Worm (Caenorhabditis elegans) whole organism, L1 larva: ENCODE data around the gene srg-65.

Source experiments
- ces-1 ChIP-seq: fragments of 150-350 bp; optimal IDR thresholded peaks from 2 replicates; lab custom pipeline; 2014; ENCODE audit warnings: missing biosample characterization, missing genetic modification reagents, missing genetic modification characterization
- hlh-4 ChIP-seq: sonication (generic microtip); optimal IDR thresholded peaks from 2 replicates; lab custom pipeline; 2016; ENCODE audit warnings: mild to moderate bottlenecking, missing genetic modification characterization, missing compliant biosample characterization
- sptf-1 ChIP-seq: fragments of 150-350 bp; optimal IDR thresholded peaks from 2 replicates; lab custom pipeline; 2014; ENCODE audit warnings: missing biosample characterization, missing genetic modification characterization
- unc-62 ChIP-seq: fragments of 150-350 bp; optimal IDR thresholded peaks from 2 replicates; lab custom pipeline; 2014; ENCODE audit warnings: missing biosample characterization, missing genetic modification reagents, missing genetic modification characterization
- xbp-1 ChIP-seq: sonication (generic microtip); optimal IDR thresholded peaks from 2 replicates; lab custom pipeline; 2016; ENCODE audit warnings: missing genetic modification characterization, missing compliant biosample characterization

- no peak for TF ChIP-seq xbp-1 (tag; lab: Kevin White, UChicago)
- TF ChIP-seq ces-1 (GFP tag; lab: Kevin White, UChicago) = no peak
- no peak for TF ChIP-seq unc-62 (GFP tag; lab: Kevin White, UChicago)
- no peak for TF ChIP-seq hlh-4
- TF ChIP-seq sptf-1 = no peak
These were observed 27.8 kb upstream of the srg-65 start for ce11 chrV:5512559-5512958.
